Worm (Caenorhabditis elegans): ENCODE measurements around the gene T05C12.9.

DNA sequence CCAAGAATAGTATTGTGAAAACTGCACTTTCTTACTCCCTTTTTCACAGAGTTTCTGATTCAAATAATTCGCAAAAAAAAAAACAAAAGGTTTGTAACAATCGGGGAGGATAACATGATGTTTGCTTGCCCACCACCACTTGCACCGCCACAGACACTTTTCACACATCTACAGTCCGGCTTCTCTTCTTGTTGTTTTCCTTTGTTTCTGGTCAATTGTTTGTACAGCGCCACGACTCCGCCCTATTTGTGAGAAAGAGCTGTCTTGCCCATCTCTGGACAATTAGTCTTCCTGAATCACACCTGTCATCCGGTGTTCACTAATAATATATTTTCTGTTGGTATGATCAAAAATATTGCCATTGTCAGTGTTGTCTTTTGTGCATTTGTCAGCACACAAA lies 38.0 kb upstream of the T05C12.9 start, which contains the start of gene M110.9:
- TF ChIP-seq ama-1 (optimal IDR thresholded peaks at IDR 0.05) (no peak), unc-55 (GFP tag; optimal IDR thresholded peaks at IDR 0.05) (no peak), ceh-48 (tag; optimal IDR thresholded peaks at IDR 0.05) (no peak), C38D4.7 (GFP tag; optimal IDR thresholded peaks at IDR 0.05) (no peak)
